Fruit fly (Drosophila melanogaster): ENCODE data around the gene CG3819.

CG3819 gene

dm6 chr3L:18898770-18899278, 23.1 kb downstream of the CG3819 start, which contains the start of gene RpL26 (continued):
- TF ChIP-seq Sry-β (GFP tag; optimal IDR thresholded peaks at IDR 0.05), result no peak
- TF ChIP-seq grn (GFP tag; optimal IDR thresholded peaks at IDR 0.05), result peak; percentile 5
- TF ChIP-seq CG17612 (GFP tag; IDR thresholded peaks at IDR 0.05), result no peak
- peak; percentile 99 for TF ChIP-seq Sry-δ (GFP tag; optimal IDR thresholded peaks at IDR 0.05)
- TF ChIP-seq CG7786 (GFP tag; optimal IDR thresholded peaks at IDR 0.05), result peak; percentile 83
- TF ChIP-seq NK7.1 (GFP tag; optimal IDR thresholded peaks at IDR 0.05), result peak; percentile 62
- TF ChIP-seq HmgZ (tag; optimal IDR thresholded peaks at IDR 0.05), result peak; percentile 78
- TF ChIP-seq C15 (GFP tag; IDR thresholded peaks at IDR 0.05), result no peak
- no peak for TF ChIP-seq Hr78 (GFP tag; optimal IDR thresholded peaks at IDR 0.05)
- no peak for TF ChIP-seq CG1529 (GFP tag; optimal IDR thresholded peaks at IDR 0.05)
- TF ChIP-seq Gsc (GFP tag; IDR thresholded peaks at IDR 0.05), result no peak
- peak; percentile 15 for TF ChIP-seq wek (GFP tag; optimal IDR thresholded peaks at IDR 0.05)
- TF ChIP-seq ranshi (GFP tag; IDR thresholded peaks at IDR 0.05), result 0 out of 2 replicates have a peak, but pooled peaks have one; percentile 61
- TF ChIP-seq CG10431 (GFP tag; optimal IDR thresholded peaks at IDR 0.05), result peak; percentile 46
- TF ChIP-seq Ets97D (GFP tag; optimal IDR thresholded peaks at IDR 0.05), result peak; percentile 99
- peak; percentile 25 for TF ChIP-seq CG18764 (GFP tag; optimal IDR thresholded peaks at IDR 0.05)
- TF ChIP-seq cato (GFP tag; optimal IDR thresholded peaks at IDR 0.05; ENCODE audit: borderline replicate concordance), result peak; percentile 61
- no peak for TF ChIP-seq kni (GFP tag; optimal IDR thresholded peaks at IDR 0.05)
- peak; percentile 79 for TF ChIP-seq CG33557 (GFP tag; optimal IDR thresholded peaks at IDR 0.05)
- no peak for TF ChIP-seq CG4707 (GFP tag; optimal IDR thresholded peaks at IDR 0.05)
- TF ChIP-seq CG9797 (GFP tag; optimal IDR thresholded peaks at IDR 0.05), result peak; percentile 47
- TF ChIP-seq z (GFP tag; IDR thresholded peaks at IDR 0.05), result no peak
- TF ChIP-seq CG7357 (GFP tag; IDR thresholded peaks at IDR 0.05), result peak; percentile 76
- TF ChIP-seq lab (GFP tag; optimal IDR thresholded peaks at IDR 0.05), result no peak
- peak; percentile 98 for TF ChIP-seq CG14860 (GFP tag; IDR thresholded peaks at IDR 0.05; ENCODE audit: partially characterized antibody)
- peak; percentile 83 for TF ChIP-seq disco-r (GFP tag; optimal IDR thresholded peaks at IDR 0.05)
- TF ChIP-seq HLH4C (GFP tag; IDR thresholded peaks at IDR 0.05; ENCODE audit: partially characterized antibody), result peak; percentile 93
- TF ChIP-seq MESR4 (GFP tag; optimal IDR thresholded peaks at IDR 0.05), result peak; percentile 96
- no peak for TF ChIP-seq Vsx1 (GFP tag; optimal IDR thresholded peaks at IDR 0.05)
- TF ChIP-seq sna (GFP tag; IDR thresholded peaks at IDR 0.05; ENCODE audit: partially characterized antibody), result peak; percentile 94
- TF ChIP-seq Doc3 (GFP tag; IDR thresholded peaks at IDR 0.05; ENCODE audit: partially characterized antibody), result peak; percentile 97
- TF ChIP-seq cwo (GFP tag; optimal IDR thresholded peaks at IDR 0.05), result peak; percentile 36
- TF ChIP-seq crol (GFP tag; IDR thresholded peaks at IDR 0.05), result no peak
- peak; percentile 79 for TF ChIP-seq slp2 (GFP tag; optimal IDR thresholded peaks at IDR 0.05)
- peak; percentile 64; the same call in 1 of the 2 replicates for TF ChIP-seq CG11085 (GFP tag; IDR thresholded peaks at IDR 0.05)
- peak; percentile 48 for TF ChIP-seq CG1233 (GFP tag; optimal IDR thresholded peaks at IDR 0.05)
- peak; percentile 51 for TF ChIP-seq unpg (GFP tag; optimal IDR thresholded peaks at IDR 0.05)
- no peak for TF ChIP-seq h (optimal IDR thresholded peaks at IDR 0.05)
- peak; percentile 11 for TF ChIP-seq CG5245 (GFP tag; optimal IDR thresholded peaks at IDR 0.05)
- peak; percentile 89 for TF ChIP-seq CG3847 (GFP tag; IDR thresholded peaks at IDR 0.05)
- TF ChIP-seq CG12659 (GFP tag; optimal IDR thresholded peaks at IDR 0.05), result peak; percentile 89
- peak; percentile 96 for TF ChIP-seq Mes4 (GFP tag; optimal IDR thresholded peaks at IDR 0.05)
- TF ChIP-seq Max (GFP tag; optimal IDR thresholded peaks at IDR 0.05), result peak; percentile 63
- no peak for TF ChIP-seq CG17568 (GFP tag; optimal IDR thresholded peaks at IDR 0.05)
- TF ChIP-seq BtbVII (GFP tag; optimal IDR thresholded peaks at IDR 0.05), result peak; percentile 61
- peak; percentile 7 for TF ChIP-seq CG17802 (tag; optimal IDR thresholded peaks at IDR 0.05)
- TF ChIP-seq Gug (GFP tag; IDR thresholded peaks at IDR 0.05), result peak; percentile 67; the same call in 2 of the 4 replicates
- peak; percentile 85 for TF ChIP-seq bbx (GFP tag; IDR thresholded peaks at IDR 0.05; ENCODE audit: partially characterized antibody)
- TF ChIP-seq ftz-f1 (GFP tag; optimal IDR thresholded peaks at IDR 0.05), result no peak

Measured in whole organism, embryonic.